Worm (Caenorhabditis elegans) whole organism, late embryonic: Measurements from ENCODE around the gene cyp-35B2.

Experiments
- dve-1 ChIP-seq: sonication (generic microtip); optimal IDR thresholded peaks from 2 replicates; lab custom pipeline; 2017; ENCODE audit warnings: antibody characterized with exemption, mild to moderate bottlenecking, missing genetic modification characterization, missing compliant biosample characterization
- ets-4 ChIP-seq: sonication (generic microtip); optimal IDR thresholded peaks from 2 replicates; lab custom pipeline; 2016; ENCODE audit warnings: missing genetic modification characterization, missing compliant biosample characterization
- fkh-10 ChIP-seq: fragments of 150-350 bp; optimal IDR thresholded peaks from 2 replicates; lab custom pipeline; 2014; ENCODE audit warnings: missing biosample characterization, missing genetic modification reagents, missing genetic modification characterization
- gmeb-2 ChIP-seq: sonication (generic microtip); optimal IDR thresholded peaks from 2 replicates; lab custom pipeline; 2016; ENCODE audit warnings: missing genetic modification characterization, inconsistent platforms, missing compliant biosample characterization
- nhr-11 ChIP-seq: fragments of 150-350 bp; optimal IDR thresholded peaks from 2 replicates; lab custom pipeline; 2014; ENCODE audit warnings: missing biosample characterization, missing genetic modification characterization
- pqm-1 ChIP-seq: sonication (generic microtip); optimal IDR thresholded peaks from 2 replicates; lab custom pipeline; 2016; ENCODE audit warnings: missing genetic modification characterization, missing compliant biosample characterization
- rnt-1 ChIP-seq: sonication (generic microtip); optimal IDR thresholded peaks from 2 replicates; lab custom pipeline; 2016; ENCODE audit warnings: missing genetic modification characterization, missing compliant biosample characterization
- tbx-2 ChIP-seq: sonication (generic microtip); optimal IDR thresholded peaks from 2 replicates; lab custom pipeline; 2016; ENCODE audit warnings: missing genetic modification characterization, missing compliant biosample characterization
- tbx-7 ChIP-seq: sonication (generic microtip); optimal IDR thresholded peaks from 2 replicates; lab custom pipeline; 2016; ENCODE audit warnings: missing genotype, missing genetic modification characterization, missing compliant biosample characterization

- no peak for TF ChIP-seq pqm-1
- no peak for TF ChIP-seq tbx-7 (tag; lab: Kevin White, UChicago)
- no peak for TF ChIP-seq ets-4 (tag; lab: Kevin White, UChicago)
- TF ChIP-seq dve-1 (tag; lab: Kevin White, UChicago): no peak
- no peak for TF ChIP-seq gmeb-2
- TF ChIP-seq tbx-2 (tag; lab: Kevin White, UChicago): no peak
- no peak for TF ChIP-seq fkh-10 (GFP tag; lab: Kevin White, UChicago)
- TF ChIP-seq nhr-11 (tag; lab: Kevin White, UChicago): no peak
- no peak for TF ChIP-seq rnt-1 (tag; lab: Kevin White, UChicago)
Observed at ce11 chrV:3913131-3913530, 28.8 kb upstream of the cyp-35B2 start.
